Worm (Caenorhabditis elegans): Measurements from ENCODE around the gene pxf-1.

The pxf-1 gene

DNA sequence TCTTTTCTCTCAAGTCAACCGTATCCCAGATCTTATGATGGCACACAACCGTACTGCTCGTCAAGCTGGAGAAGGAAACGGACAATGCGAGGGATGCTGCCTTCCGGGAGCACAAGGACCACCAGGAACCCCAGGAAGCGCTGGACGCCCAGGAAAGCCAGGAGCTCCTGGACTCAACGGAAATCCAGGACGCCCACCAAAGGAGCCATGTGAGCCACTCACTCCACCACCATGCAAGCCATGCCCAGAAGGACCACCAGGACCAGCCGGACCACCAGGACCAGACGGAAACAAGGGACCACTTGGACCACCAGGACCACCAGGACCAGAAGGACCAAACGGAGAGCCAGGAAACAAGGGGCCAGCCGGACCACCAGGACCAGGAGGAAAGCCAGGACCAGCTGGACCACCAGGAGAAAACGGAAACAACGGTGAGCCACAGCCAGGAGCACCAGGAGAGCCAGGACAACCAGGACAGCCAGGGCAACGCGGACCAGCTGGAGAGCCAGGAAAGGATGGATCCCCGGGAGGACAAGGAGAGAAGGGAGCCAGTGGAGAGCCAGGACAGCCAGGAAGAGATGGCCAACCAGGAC lies 42.7 kb upstream of the pxf-1 start (continued):
- no peak for TF ChIP-seq lsy-27 (tag; optimal IDR thresholded peaks at IDR 0.05; ENCODE audit: borderline replicate concordance, insufficient read depth)
- TF ChIP-seq bed-1 (GFP tag; IDR thresholded peaks at IDR 0.05) = no peak
- TF ChIP-seq ZK185.1 (tag; optimal IDR thresholded peaks at IDR 0.05; ENCODE audit: poor library complexity, severe bottlenecking) = no peak
- no peak for TF ChIP-seq hlh-12 (tag; optimal IDR thresholded peaks at IDR 0.05)
- peak; percentile 90 for TF ChIP-seq zfh-2 (GFP tag; conservative IDR thresholded peaks at IDR 0.05)
- TF ChIP-seq die-1 (tag; optimal IDR thresholded peaks at IDR 0.05) = no peak
- no peak for TF ChIP-seq D2030.7 (GFP tag; IDR thresholded peaks at IDR 0.05)
- no peak for TF ChIP-seq Y79H2A.3 (GFP tag; conservative IDR thresholded peaks at IDR 0.05)
- TF ChIP-seq ztf-22 (GFP tag; optimal IDR thresholded peaks at IDR 0.05) = no peak
- no peak for TF ChIP-seq him-1 (tag; optimal IDR thresholded peaks at IDR 0.05)
- TF ChIP-seq nfya-2 (GFP tag; IDR thresholded peaks at IDR 0.05) = 0 out of 2 replicates have a peak, but pooled peaks have one; percentile 40
- no peak for TF ChIP-seq akir-1 (GFP tag; optimal IDR thresholded peaks at IDR 0.05)
- TF ChIP-seq pbrm-1 (GFP tag; IDR thresholded peaks at IDR 0.05) = peak; percentile 49; the same call in 1 of the 2 replicates
- peak; percentile 63 for TF ChIP-seq lin-40 (tag; optimal IDR thresholded peaks at IDR 0.05)
- no peak for TF ChIP-seq F22D6.2 (tag; optimal IDR thresholded peaks at IDR 0.05)

DNA sequence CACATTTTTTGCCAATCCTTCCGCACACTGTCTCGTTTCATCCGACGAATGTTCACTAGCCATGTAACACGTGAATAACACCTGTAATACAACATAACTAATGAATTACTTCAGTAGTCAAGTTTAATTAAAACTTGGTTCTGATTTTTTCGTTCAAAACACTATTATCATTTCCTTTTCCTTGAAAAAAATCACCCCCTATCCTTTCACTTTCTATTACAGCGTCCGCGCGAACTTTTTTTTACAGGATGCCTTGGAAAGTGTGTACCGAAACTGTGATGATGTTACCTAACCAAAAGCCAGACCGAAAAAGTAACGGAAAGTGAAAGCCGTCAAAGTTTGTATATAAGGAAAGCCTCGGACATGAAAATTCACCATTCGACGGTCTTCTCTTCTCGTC lies 41.9 kb upstream of the pxf-1 start, which contains the start of gene col-124:
Gene col-124, plus strand, starts transcription at position 374 of the 400 bp plus-strand sequence.
- TF ChIP-seq nhr-80 (tag; optimal IDR thresholded peaks at IDR 0.05) = no peak
- TF ChIP-seq B0336.3 (GFP tag; IDR thresholded peaks at IDR 0.05) = no peak
- TF ChIP-seq ceh-40 (GFP tag; IDR thresholded peaks at IDR 0.05) = no peak
- no peak for TF ChIP-seq cebp-1 (GFP tag; IDR thresholded peaks at IDR 0.05)
- TF ChIP-seq cebp-1 (tag; optimal IDR thresholded peaks at IDR 0.05) = no peak
- TF ChIP-seq ceh-79 (tag; optimal IDR thresholded peaks at IDR 0.05) = no peak
- TF ChIP-seq B0035.1 (tag; optimal IDR thresholded peaks at IDR 0.05) = no peak
- TF ChIP-seq gei-17 (GFP tag; optimal IDR thresholded peaks at IDR 0.05) = no peak

DNA sequence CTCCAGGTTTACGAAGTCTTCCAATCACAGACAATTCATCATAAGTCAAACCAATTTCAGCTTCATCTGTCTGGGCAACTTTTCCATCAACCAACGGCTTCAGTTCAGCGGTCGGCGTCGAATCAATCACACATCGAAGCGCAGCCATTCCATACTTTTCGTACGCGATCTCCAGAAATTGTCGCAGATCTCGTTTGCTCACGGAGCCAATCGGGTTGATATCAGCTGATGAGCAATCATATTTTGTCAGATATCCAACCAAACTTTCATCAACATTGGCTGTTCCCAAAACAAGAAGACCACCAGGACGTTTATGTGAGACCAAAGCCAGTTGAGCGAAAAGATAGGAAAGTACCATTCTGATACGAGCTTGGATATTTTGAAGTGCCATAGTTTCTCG lies 41.3 kb upstream of the pxf-1 start:
- no peak for TF ChIP-seq nhr-120 (GFP tag; IDR thresholded peaks at IDR 0.05)

DNA sequence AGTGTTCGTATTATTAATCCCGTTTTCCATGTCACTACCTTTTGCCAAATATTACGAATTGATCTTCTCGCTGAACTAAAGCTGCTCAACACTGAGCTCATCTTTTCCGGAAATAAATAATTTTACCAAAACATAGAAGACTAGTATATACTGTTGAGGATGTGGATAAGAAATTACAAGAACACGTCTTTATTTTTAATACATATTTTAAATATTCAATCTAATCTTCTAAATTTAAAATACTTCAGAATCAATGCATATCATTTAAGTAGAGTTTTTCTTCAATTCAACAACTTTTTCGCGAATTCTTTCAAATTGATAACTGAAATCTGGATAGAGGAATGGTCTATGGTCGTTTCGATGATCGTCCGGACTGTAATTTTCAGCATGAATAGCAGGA lies 40.7 kb upstream of the pxf-1 start, which contains the start of gene abt-1:
Gene abt-1, minus strand, starts transcription at position 101 of the 400 bp plus-strand sequence.
- TF ChIP-seq nhr-80 (tag; optimal IDR thresholded peaks at IDR 0.05) = no peak
- TF ChIP-seq mel-28 (tag; optimal IDR thresholded peaks at IDR 0.05; ENCODE audit: borderline replicate concordance) = no peak
- no peak for TF ChIP-seq hmg-1.2 (GFP tag; IDR thresholded peaks at IDR 0.05)
- TF ChIP-seq F57A8.1 (GFP tag; optimal IDR thresholded peaks at IDR 0.05) = no peak
- TF ChIP-seq zim-3 (tag; optimal IDR thresholded peaks at IDR 0.05) = no peak
- TF ChIP-seq dpff-1 (tag; optimal IDR thresholded peaks at IDR 0.05) = no peak
- no peak for TF ChIP-seq sea-2 (GFP tag; IDR thresholded peaks at IDR 0.05)
- TF ChIP-seq rcor-1 (GFP tag; IDR thresholded peaks at IDR 0.05) = no peak
- no peak for TF ChIP-seq nhr-27 (tag; optimal IDR thresholded peaks at IDR 0.05)
- no peak for TF ChIP-seq C06A6.2 (GFP tag; conservative IDR thresholded peaks at IDR 0.05)
- no peak for TF ChIP-seq mes-4 (tag; optimal IDR thresholded peaks at IDR 0.05)
- TF ChIP-seq T26A5.8 (tag; optimal IDR thresholded peaks at IDR 0.05) = no peak
- TF ChIP-seq hlh-26 (GFP tag; conservative IDR thresholded peaks at IDR 0.05) = no peak
- no peak for TF ChIP-seq rpc-1 (optimal IDR thresholded peaks at IDR 0.05)
- no peak for TF ChIP-seq rpc-1 (tag; optimal IDR thresholded peaks at IDR 0.05)
- TF ChIP-seq ama-1 (optimal IDR thresholded peaks at IDR 0.05) = no peak
- no peak for TF ChIP-seq ama-1 (GFP tag; optimal IDR thresholded peaks at IDR 0.05)
- TF ChIP-seq nfya-2 (GFP tag; IDR thresholded peaks at IDR 0.05) = no peak
- no peak for TF ChIP-seq ztf-3 (GFP tag; optimal IDR thresholded peaks at IDR 0.05)
- no peak for TF ChIP-seq madf-3 (GFP tag; IDR thresholded peaks at IDR 0.05)
- TF ChIP-seq ets-4 (GFP tag; optimal IDR thresholded peaks at IDR 0.05) = no peak

Measured in whole organism, young adult.